Worm (Caenorhabditis elegans) whole organism, L4/young adult: ENCODE data around the gene math-49.
"Not testable (repeated sequence)": the region's sequence is repeated elsewhere in the genome, so short reads cannot be mapped to it uniquely, and the experiment has no call there.

Experiments used
- W03F9.2 ChIP-seq: fragments of 150-350 bp; optimal IDR thresholded peaks from 2 replicates; lab custom pipeline; 2014; ENCODE audit warnings: missing biosample characterization, missing genetic modification characterization
- dao-5 ChIP-seq: sonication (generic microtip); optimal IDR thresholded peaks from 2 replicates; lab custom pipeline; 2016; ENCODE audit warnings: missing genotype, missing genetic modification characterization, moderate library complexity, missing compliant biosample characterization
- him-1 ChIP-seq: sonication (generic microtip); optimal IDR thresholded peaks from 2 replicates; lab custom pipeline; 2016; ENCODE audit warnings: missing genotype, missing genetic modification reagents, missing genetic modification characterization, missing compliant biosample characterization

The math-49 gene

DNA sequence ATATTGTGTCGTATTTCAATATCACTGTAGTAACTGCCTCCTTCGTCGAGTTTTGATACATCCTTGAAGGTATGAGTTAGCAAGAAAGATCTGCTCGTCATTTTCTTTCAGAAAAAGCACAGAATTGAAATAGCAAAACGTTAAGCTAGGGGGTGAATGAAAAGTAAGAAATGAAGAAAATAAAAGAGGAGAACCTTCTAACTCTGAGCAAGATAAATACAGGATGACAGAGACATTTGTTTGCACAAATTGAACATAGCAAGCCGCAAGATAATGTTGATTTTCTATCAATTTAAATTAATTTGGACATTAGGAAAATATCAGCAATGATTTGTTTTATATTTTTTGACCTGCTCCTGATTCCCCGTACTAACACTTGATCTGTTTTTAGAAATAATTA is at the start of gene math-49:
math-49 (minus strand) TSS at position 101 of the 400 bp plus-strand sequence.
- not testable (repeated sequence) for TF ChIP-seq W03F9.2 (tag; lab: Kevin White, UChicago); him-1; dao-5 (tag; lab: Kevin White, UChicago)

ce11 chrII:2000720-2001119 is 45.3 kb upstream of the math-49 start, which contains the start of gene ceh-84:
ceh-84 (minus strand) TSS chrII:2000820.
- TF ChIP-seq him-1; dao-5 (tag; lab: Kevin White, UChicago); W03F9.2 (tag; lab: Kevin White, UChicago): not testable (repeated sequence)

DNA sequence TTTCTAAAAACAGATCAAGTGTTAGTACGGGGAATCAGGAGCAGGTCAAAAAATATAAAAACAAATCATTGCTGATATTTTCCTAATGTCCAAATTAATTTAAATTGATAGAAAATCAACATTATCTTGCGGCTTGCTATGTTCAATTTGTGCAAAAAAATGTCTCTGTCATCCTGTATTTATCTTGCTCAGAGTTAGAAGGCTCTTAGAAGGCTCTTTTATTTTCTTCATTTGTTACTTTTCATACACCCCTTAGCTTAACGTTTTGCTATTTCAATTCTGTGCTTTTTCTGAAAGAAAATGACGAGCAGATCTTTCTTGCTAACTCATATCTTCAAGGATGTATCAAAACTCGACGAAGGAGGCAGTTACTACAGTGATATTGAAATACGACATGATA is 43.1 kb upstream of the math-49 start, which contains the start of gene math-19:
math-19 (plus strand) TSS at position 301 of the 400 bp plus-strand sequence.
- not testable (repeated sequence) for TF ChIP-seq him-1; W03F9.2 (tag; lab: Kevin White, UChicago); dao-5 (tag; lab: Kevin White, UChicago)

- no peak for TF ChIP-seq dao-5 (tag; lab: Kevin White, UChicago)
- TF ChIP-seq W03F9.2 (tag; lab: Kevin White, UChicago) = no peak
Measured at ce11 chrII:1996237-1996636, 40.8 kb upstream of the math-49 start, which contains the start of gene math-20. math-20 (plus strand) TSS chrII:1996537.

DNA sequence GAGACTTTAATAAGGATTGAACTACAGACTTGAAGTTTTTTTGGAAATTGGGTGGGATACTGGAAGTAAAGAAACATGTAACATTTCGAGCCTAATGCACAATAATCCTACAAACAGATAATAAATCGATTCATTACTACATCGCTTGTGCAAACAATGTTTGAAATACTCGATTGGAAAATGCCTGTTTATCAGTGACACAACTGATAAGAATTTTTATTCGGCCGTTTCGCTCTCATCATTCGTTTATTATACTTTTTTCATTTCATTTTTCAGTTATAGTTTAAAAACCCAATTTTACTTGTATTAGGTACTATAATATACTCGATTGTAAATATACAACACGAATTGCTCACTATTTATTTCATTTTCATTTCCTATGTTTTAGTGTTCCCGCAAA is 40.3 kb upstream of the math-49 start:
- TF ChIP-seq him-1 = no peak
- no peak for TF ChIP-seq dao-5 (tag; lab: Kevin White, UChicago)
- TF ChIP-seq W03F9.2 (tag; lab: Kevin White, UChicago) = no peak

ce11 chrII:1993738-1994137 is 38.3 kb upstream of the math-49 start, which contains the start of gene math-21:
math-21 (plus strand) TSS chrII:1994038.
- TF ChIP-seq dao-5 (tag; lab: Kevin White, UChicago) (no peak), W03F9.2 (tag; lab: Kevin White, UChicago) (no peak), him-1 (no peak)

DNA sequence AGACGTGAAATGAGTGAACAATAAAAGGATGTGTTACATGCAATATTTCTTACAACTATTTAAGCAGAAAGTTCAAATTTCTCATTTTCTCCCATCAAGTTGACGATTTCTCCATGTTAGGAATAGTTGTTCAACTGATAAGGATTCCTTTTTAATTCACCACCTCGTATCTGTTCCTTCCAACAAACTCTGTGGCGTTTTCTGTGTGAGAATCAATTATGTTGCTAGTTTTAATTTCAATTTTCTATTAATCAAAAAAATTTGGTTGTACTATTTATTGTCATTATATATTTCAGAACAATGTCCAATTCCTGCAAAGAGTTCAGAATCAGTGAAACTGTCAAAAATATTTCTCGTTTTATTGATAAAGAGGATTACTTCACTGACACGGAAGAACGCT is 33.5 kb upstream of the math-49 start, which contains the start of gene math-44:
math-44 (plus strand) TSS at position 301 of the 400 bp plus-strand sequence.
- TF ChIP-seq dao-5 (tag; lab: Kevin White, UChicago) = no peak
- TF ChIP-seq him-1 = no peak
- no peak for TF ChIP-seq W03F9.2 (tag; lab: Kevin White, UChicago)

ce11 chrII:1986979-1987378 is 31.5 kb upstream of the math-49 start, which contains the start of gene Y16E11A.4:
Y16E11A.4 (plus strand) TSS chrII:1987279.
- TF ChIP-seq W03F9.2 (tag; lab: Kevin White, UChicago) (no peak), dao-5 (tag; lab: Kevin White, UChicago) (no peak), him-1 (no peak)

ce11 chrII:1949119-1949518 is 6.3 kb downstream of the math-49 start:
- TF ChIP-seq him-1 (no peak), W03F9.2 (tag; lab: Kevin White, UChicago) (no peak), dao-5 (tag; lab: Kevin White, UChicago) (no peak)

ce11 chrII:1948393-1948792 is 7.1 kb downstream of the math-49 start, which contains the start of gene ZK250.2:
ZK250.2 (plus strand) TSS chrII:1948693.
- TF ChIP-seq dao-5 (tag; lab: Kevin White, UChicago); him-1; W03F9.2 (tag; lab: Kevin White, UChicago): not testable (repeated sequence)

- TF ChIP-seq him-1 (no peak), dao-5 (tag; lab: Kevin White, UChicago) (no peak), W03F9.2 (tag; lab: Kevin White, UChicago) (no peak)
Measured at ce11 chrII:1946427-1946826, 9.0 kb downstream of the math-49 start, which contains the start of gene math-48. math-48 (minus strand) TSS chrII:1946527.

DNA sequence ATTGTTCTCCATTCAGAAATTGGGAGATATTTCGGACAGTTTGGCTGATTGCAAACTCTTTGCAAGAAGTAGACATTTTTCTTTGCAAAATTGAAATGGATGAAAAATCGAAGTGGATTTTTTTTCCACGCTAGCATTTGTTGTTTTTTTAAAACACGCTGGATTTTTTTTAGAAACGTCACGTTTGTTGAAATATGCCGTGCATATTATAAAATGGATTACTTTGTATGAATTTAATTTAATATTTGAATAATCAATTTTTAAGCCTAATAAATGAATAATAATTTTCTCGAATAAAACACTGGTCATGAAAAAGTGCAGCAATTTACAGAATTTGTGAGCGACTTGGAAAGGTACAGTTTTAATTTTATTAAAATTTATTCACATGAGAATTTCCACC is 10.4 kb downstream of the math-49 start, which contains the start of gene ZK250.14:
ZK250.14 (minus strand) TSS at position 101 of the 400 bp plus-strand sequence.
- no peak for TF ChIP-seq him-1
- TF ChIP-seq W03F9.2 (tag; lab: Kevin White, UChicago) = no peak
- no peak for TF ChIP-seq dao-5 (tag; lab: Kevin White, UChicago)

DNA sequence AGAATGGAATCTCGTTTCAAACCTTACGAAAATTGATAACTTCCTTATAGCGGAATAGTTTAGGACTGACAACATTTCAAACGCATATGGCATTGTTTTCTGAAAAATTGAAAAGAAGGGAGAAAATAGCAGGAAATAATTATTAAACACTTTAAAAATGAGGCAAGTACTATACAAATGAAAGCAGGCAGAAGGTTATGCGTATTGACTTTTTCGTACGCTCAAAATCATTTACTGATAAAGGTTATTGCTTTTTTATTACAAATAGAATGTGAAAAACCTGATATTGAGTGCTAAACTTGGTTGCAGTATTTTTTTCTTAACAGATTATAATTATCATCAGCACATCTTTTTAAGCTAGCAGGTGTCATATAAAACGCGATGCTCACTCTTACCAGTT is 15.8 kb downstream of the math-49 start, which contains the start of gene ZK250.13:
ZK250.13 (minus strand) TSS at position 101 of the 400 bp plus-strand sequence.
- no peak for TF ChIP-seq dao-5 (tag; lab: Kevin White, UChicago)
- TF ChIP-seq him-1 = no peak
- TF ChIP-seq W03F9.2 (tag; lab: Kevin White, UChicago) = no peak

- no peak for TF ChIP-seq him-1
- TF ChIP-seq dao-5 (tag; lab: Kevin White, UChicago) = no peak
- no peak for TF ChIP-seq W03F9.2 (tag; lab: Kevin White, UChicago)
Measured at ce11 chrII:1928578-1928977, 26.9 kb downstream of the math-49 start.
